Worm (Caenorhabditis elegans): ENCODE data around the gene rps-2.
A peak's percentile ranks its signal among the peaks of the same experiment; 100 is the strongest.

rps-2 gene

ce11 chrIV:7926102-7926840, at the start of gene rps-2:
Gene rps-2 (minus strand): TSS chrIV:7926391.
- TF ChIP-seq tbx-11 (GFP tag; IDR thresholded peaks at IDR 0.05) (peak; percentile 8; the same call in 1 of the 2 replicates), ceh-13 (GFP tag; optimal IDR thresholded peaks at IDR 0.05) (no peak), flt-1 (GFP tag; IDR thresholded peaks at IDR 0.05) (no peak), scrt-1 (GFP tag; IDR thresholded peaks at IDR 0.05) (no peak), ceh-36 (tag; optimal IDR thresholded peaks at IDR 0.05) (no peak), pes-1 (GFP tag; IDR thresholded peaks at IDR 0.05) (no peak), F13C5.2 (tag; optimal IDR thresholded peaks at IDR 0.05) (peak; percentile 35)

- TF ChIP-seq hmbx-1 (tag; optimal IDR thresholded peaks at IDR 0.05), result no peak
- no peak for TF ChIP-seq ceh-13 (GFP tag; optimal IDR thresholded peaks at IDR 0.05)
- TF ChIP-seq ceh-36 (tag; optimal IDR thresholded peaks at IDR 0.05), result no peak
- TF ChIP-seq scrt-1 (GFP tag; IDR thresholded peaks at IDR 0.05), result no peak
- no peak for TF ChIP-seq tra-4 (tag; optimal IDR thresholded peaks at IDR 0.05)
- TF ChIP-seq F13C5.2 (tag; optimal IDR thresholded peaks at IDR 0.05), result no peak
- TF ChIP-seq hmg-4 (GFP tag; optimal IDR thresholded peaks at IDR 0.05), result no peak
- no peak for TF ChIP-seq tbx-11 (GFP tag; IDR thresholded peaks at IDR 0.05)
- TF ChIP-seq flt-1 (GFP tag; IDR thresholded peaks at IDR 0.05), result no peak
- no peak for TF ChIP-seq ama-1 (optimal IDR thresholded peaks at IDR 0.05)
- no peak for TF ChIP-seq sea-1 (GFP tag; conservative IDR thresholded peaks at IDR 0.05)
- no peak for TF ChIP-seq tbx-37 (GFP tag; conservative IDR thresholded peaks at IDR 0.05)
- no peak for TF ChIP-seq pes-1 (GFP tag; IDR thresholded peaks at IDR 0.05)
- no peak for TF ChIP-seq ets-7 (tag; optimal IDR thresholded peaks at IDR 0.05)
- no peak for TF ChIP-seq aly-1 (tag; optimal IDR thresholded peaks at IDR 0.05)
- no peak for TF ChIP-seq B0310.2 (tag; optimal IDR thresholded peaks at IDR 0.05)
- no peak for TF ChIP-seq hnd-1 (tag; optimal IDR thresholded peaks at IDR 0.05)
These were observed 40.8 kb upstream of the rps-2 start, which contains the start of gene F57H12.5 for ce11 chrIV:7967006-7967405. Gene F57H12.5 (plus strand): TSS chrIV:7967306.

DNA sequence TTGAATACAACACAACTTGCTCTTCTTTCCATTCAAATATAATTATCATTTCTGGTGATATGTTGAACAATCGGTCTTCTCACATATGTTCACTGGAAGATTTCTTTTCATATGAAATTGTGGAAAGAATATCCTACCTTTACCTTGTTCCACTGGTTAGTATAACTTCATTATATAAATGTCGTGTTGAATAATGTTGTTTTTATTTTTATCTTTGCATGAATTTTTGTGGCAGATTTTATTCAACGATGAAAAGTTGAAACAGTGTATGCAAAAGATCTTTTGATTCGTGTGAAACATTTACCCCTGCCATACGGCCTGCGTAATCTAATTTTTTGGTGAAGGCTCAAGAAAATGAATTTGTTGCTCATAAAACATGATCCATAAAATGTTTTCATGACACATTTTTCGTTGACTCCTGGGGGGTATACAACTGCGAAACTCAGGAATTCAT, 35.7 kb upstream of the rps-2 start:
- TF ChIP-seq scrt-1 (GFP tag; IDR thresholded peaks at IDR 0.05) (no peak), ceh-13 (GFP tag; optimal IDR thresholded peaks at IDR 0.05) (no peak), aly-1 (tag; optimal IDR thresholded peaks at IDR 0.05) (no peak), pes-1 (GFP tag; IDR thresholded peaks at IDR 0.05) (no peak), hmg-4 (GFP tag; optimal IDR thresholded peaks at IDR 0.05) (no peak), tra-4 (tag; optimal IDR thresholded peaks at IDR 0.05) (no peak), tbx-37 (GFP tag; conservative IDR thresholded peaks at IDR 0.05) (no peak), flt-1 (GFP tag; IDR thresholded peaks at IDR 0.05) (no peak), ama-1 (optimal IDR thresholded peaks at IDR 0.05) (no peak), tbx-11 (GFP tag; IDR thresholded peaks at IDR 0.05) (no peak), hmbx-1 (tag; optimal IDR thresholded peaks at IDR 0.05) (no peak)

DNA sequence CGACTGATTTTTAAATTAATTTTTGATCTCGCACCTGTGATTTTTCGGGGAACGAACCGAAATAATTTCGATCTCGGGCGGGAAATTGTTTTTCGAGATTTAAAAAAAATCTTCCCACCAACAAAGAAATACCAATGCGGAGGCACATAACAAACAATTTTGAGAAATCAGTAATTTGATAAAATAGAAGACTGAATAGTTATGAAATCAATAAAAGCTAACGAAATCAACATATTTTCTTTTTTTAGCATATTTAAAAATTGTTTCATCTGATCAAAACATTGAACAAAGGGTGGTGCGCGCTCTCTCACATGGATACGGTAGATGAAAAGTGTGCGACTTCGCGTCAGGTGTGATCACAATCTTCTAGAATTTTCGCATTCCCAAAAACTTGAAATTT, 31.9 kb upstream of the rps-2 start:
- no peak for TF ChIP-seq F13C5.2 (tag; optimal IDR thresholded peaks at IDR 0.05)
- no peak for TF ChIP-seq ceh-36 (tag; optimal IDR thresholded peaks at IDR 0.05)
- TF ChIP-seq ets-7 (tag; optimal IDR thresholded peaks at IDR 0.05), result no peak
- no peak for TF ChIP-seq tbx-37 (GFP tag; conservative IDR thresholded peaks at IDR 0.05)

DNA sequence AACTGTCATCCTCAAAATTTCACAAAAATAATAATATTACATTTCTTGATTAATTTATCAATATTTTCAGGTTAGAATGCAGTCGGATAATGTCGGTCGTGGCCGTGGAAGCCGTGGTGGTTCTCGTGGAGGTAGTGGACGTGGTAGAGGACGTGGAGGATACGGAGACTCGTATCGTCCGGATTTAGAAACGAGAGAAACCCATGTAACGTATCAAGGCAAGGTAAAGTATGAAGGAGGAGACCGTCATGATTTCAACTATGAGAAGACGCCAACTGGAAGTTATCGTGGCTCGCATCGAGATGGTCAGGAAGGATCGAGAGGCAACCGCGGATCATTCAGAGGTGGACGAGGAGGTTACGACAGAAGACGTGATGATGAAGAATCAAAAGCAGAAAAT, 31.3 kb upstream of the rps-2 start, which contains the start of gene frpr-10:
TSS of gene frpr-10 (plus strand) at position 301 of the 400 bp plus-strand sequence.
- TF ChIP-seq pes-1 (GFP tag; IDR thresholded peaks at IDR 0.05), result no peak
- no peak for TF ChIP-seq hnd-1 (tag; optimal IDR thresholded peaks at IDR 0.05)
- TF ChIP-seq B0310.2 (tag; optimal IDR thresholded peaks at IDR 0.05), result no peak

ce11 chrIV:7956643-7957317, 30.6 kb upstream of the rps-2 start, which contains the start of gene csr-1:
Gene csr-1 (plus strand): TSS chrIV:7957267.
- TF ChIP-seq hmg-4 (GFP tag; optimal IDR thresholded peaks at IDR 0.05) (no peak), hmbx-1 (tag; optimal IDR thresholded peaks at IDR 0.05) (no peak), ets-7 (tag; optimal IDR thresholded peaks at IDR 0.05) (no peak), aly-1 (tag; optimal IDR thresholded peaks at IDR 0.05) (no peak)

- TF ChIP-seq aly-1 (tag; optimal IDR thresholded peaks at IDR 0.05) (no peak), hnd-1 (tag; optimal IDR thresholded peaks at IDR 0.05) (no peak), F13C5.2 (tag; optimal IDR thresholded peaks at IDR 0.05) (no peak), ama-1 (optimal IDR thresholded peaks at IDR 0.05) (no peak), tra-4 (tag; optimal IDR thresholded peaks at IDR 0.05) (no peak), hmbx-1 (tag; optimal IDR thresholded peaks at IDR 0.05) (no peak)
These were observed 29.7 kb upstream of the rps-2 start, which contains the start of gene ceh-19 for ce11 chrIV:7955849-7956248. Gene ceh-19 (minus strand): TSS chrIV:7955949.

DNA sequence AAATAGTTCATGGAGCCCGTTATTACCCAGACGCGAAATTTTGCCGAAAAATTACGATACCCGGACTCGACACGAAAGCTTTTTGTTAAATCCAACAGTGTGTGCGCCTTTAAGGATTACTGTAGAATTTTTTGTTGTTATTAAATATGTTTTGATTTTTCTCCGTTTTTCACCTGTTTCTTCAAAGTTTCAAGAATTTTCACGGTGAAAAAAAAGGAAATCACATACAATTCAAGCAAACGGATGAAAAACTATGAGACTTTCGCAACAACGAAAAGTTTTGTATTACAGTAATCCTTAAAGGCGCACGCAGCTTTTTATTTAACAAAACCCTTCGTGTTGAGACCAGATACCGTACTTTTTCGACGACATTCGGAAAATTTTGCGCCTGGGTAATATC, 27.8 kb upstream of the rps-2 start:
- no peak for TF ChIP-seq hmbx-1 (tag; optimal IDR thresholded peaks at IDR 0.05)
- TF ChIP-seq scrt-1 (GFP tag; IDR thresholded peaks at IDR 0.05), result no peak

All from whole organism, early embryonic.